Worm (Caenorhabditis elegans) whole organism, L1 larva: ENCODE measurements around the gene msd-4.
A peak's percentile ranks its signal among the peaks of the same experiment; 100 is the strongest.

Source experiments
- C04F5.9 ChIP-seq: sonication (generic microtip); optimal IDR thresholded peaks from 2 replicates; lab custom pipeline; 2016; ENCODE audit warnings: missing genetic modification characterization, missing compliant biosample characterization
- F16B12.6 ChIP-seq: fragments of 150-350 bp; optimal IDR thresholded peaks from 2 replicates; lab custom pipeline; 2014; ENCODE audit warnings: missing biosample characterization, missing genetic modification characterization
- Y116A8C.19 ChIP-seq: sonication (generic microtip); optimal IDR thresholded peaks from 2 replicates; lab custom pipeline; 2016; ENCODE audit warnings: missing compliant biosample characterization, missing genetic modification characterization, borderline replicate concordance
- alr-1 ChIP-seq: fragments of 200-800 bp; sonication (Bioruptor generic); optimal IDR thresholded peaks from 2 replicates; lab custom pipeline; 2018; ENCODE audit warnings: borderline replicate concordance, mild to moderate bottlenecking, missing genetic modification characterization, missing compliant biosample characterization
- aly-2 ChIP-seq: fragments of 150-350 bp; optimal IDR thresholded peaks from 2 replicates; lab custom pipeline; 2014; ENCODE audit warnings: missing biosample characterization, missing genetic modification characterization
- ama-1 ChIP-seq: fragments of 150-350 bp; optimal IDR thresholded peaks from 2 replicates; lab custom pipeline; 2014
- blmp-1 ChIP-seq: fragments of 150-350 bp; optimal IDR thresholded peaks from 2 replicates; lab custom pipeline; 2014; ENCODE audit warnings: missing biosample characterization, missing genetic modification characterization
- ceh-63 ChIP-seq: fragments of 200-800 bp; sonication (Bioruptor generic); optimal IDR thresholded peaks from 2 replicates; lab custom pipeline; 2018; ENCODE audit warnings: mild to moderate bottlenecking, missing genetic modification characterization, missing compliant biosample characterization
- ceh-8 ChIP-seq: fragments of 200-800 bp; sonication (Bioruptor generic); optimal IDR thresholded peaks from 2 replicates; lab custom pipeline; 2018; ENCODE audit warnings: mild to moderate bottlenecking, missing genetic modification characterization, moderate library complexity, missing compliant biosample characterization
- ceh-82 ChIP-seq, 3 experiments: fragments of 150-350 bp in 1 of 3; sonication (generic microtip) in 2 of 3; optimal IDR thresholded peaks; 2 replicates each; lab custom pipeline; 2014 to 2017; ENCODE audit warnings: missing biosample characterization in 3 of 3, missing genetic modification characterization in 3 of 3
- ceh-88 ChIP-seq: fragments of 200-800 bp; sonication (Bioruptor generic); IDR thresholded peaks from 2 replicates; pipeline ENCODE4 v1.3.6; 2022; ENCODE audit warnings: missing genetic modification characterization, missing compliant biosample characterization
- ceh-90 ChIP-seq: sonication (generic microtip); optimal IDR thresholded peaks from 2 replicates; lab custom pipeline; 2016; ENCODE audit warnings: missing genetic modification characterization, missing compliant biosample characterization
- ces-1 ChIP-seq: fragments of 150-350 bp; optimal IDR thresholded peaks from 2 replicates; lab custom pipeline; 2014; ENCODE audit warnings: missing biosample characterization, missing genetic modification reagents, missing genetic modification characterization
- dpl-1 ChIP-seq, 3 experiments: fragments of 150-350 bp in 2 of 3; sonication (generic microtip) in 1 of 3; optimal IDR thresholded peaks; 2 replicates each; lab custom pipeline; 2014 to 2017; ENCODE audit warnings: missing biosample characterization in 3 of 3, missing genetic modification characterization in 3 of 3, missing genetic modification reagents in 3 of 3
- dsc-1 ChIP-seq: sonication (generic microtip); optimal IDR thresholded peaks from 2 replicates; lab custom pipeline; 2016; ENCODE audit warnings: mild to moderate bottlenecking, missing genetic modification characterization, missing compliant biosample characterization
- efl-1 ChIP-seq, 4 experiments: fragments of 150-350 bp; optimal IDR thresholded peaks in 3 of 4; peaks in 1 of 4; 1 replicate in 1 of 4; 2 replicates in 3 of 4; lab custom pipeline; 2014; ENCODE audit warnings: missing biosample characterization in 2 of 4, missing genetic modification characterization in 2 of 4, missing genetic modification reagents in 2 of 4
- egl-13 ChIP-seq: sonication (generic microtip); optimal IDR thresholded peaks from 2 replicates; lab custom pipeline; 2016; ENCODE audit warnings: missing genotype, missing genetic modification reagents, missing genetic modification characterization, missing compliant biosample characterization
- elt-2 ChIP-seq: sonication (generic microtip); optimal IDR thresholded peaks from 2 replicates; lab custom pipeline; 2016; ENCODE audit warnings: missing genetic modification characterization, mild to moderate bottlenecking, inconsistent platforms, missing compliant biosample characterization, missing genetic modification reagents
- ets-5 ChIP-seq: fragments of 200-800 bp; sonication (Bioruptor generic); IDR thresholded peaks from 2 replicates; pipeline ENCODE4 v1.3.6; 2022; ENCODE audit warnings: missing genetic modification characterization, missing compliant biosample characterization
- fkh-10 ChIP-seq: sonication (generic microtip); optimal IDR thresholded peaks from 2 replicates; lab custom pipeline; 2017; ENCODE audit warnings: missing biosample characterization, missing genetic modification reagents, missing genetic modification characterization
- fkh-4 ChIP-seq: sonication (generic microtip); optimal IDR thresholded peaks from 2 replicates; lab custom pipeline; 2016; ENCODE audit warnings: missing compliant biosample characterization, missing genetic modification characterization, borderline replicate concordance
- fkh-8 ChIP-seq: sonication (generic microtip); optimal IDR thresholded peaks from 2 replicates; lab custom pipeline; 2016; ENCODE audit warnings: mild to moderate bottlenecking, missing genetic modification characterization, missing compliant biosample characterization
- hlh-17 ChIP-seq: fragments of 200-800 bp; sonication (Bioruptor generic); optimal IDR thresholded peaks from 2 replicates; lab custom pipeline; 2018; ENCODE audit warnings: missing genetic modification characterization, mild to moderate bottlenecking, missing compliant biosample characterization, moderate library complexity, borderline replicate concordance
- hlh-4 ChIP-seq: sonication (generic microtip); optimal IDR thresholded peaks from 2 replicates; lab custom pipeline; 2016; ENCODE audit warnings: mild to moderate bottlenecking, missing genetic modification characterization, missing compliant biosample characterization
- hpl-2 ChIP-seq: fragments of 150-350 bp; optimal IDR thresholded peaks from 2 replicates; lab custom pipeline; 2014; ENCODE audit warnings: missing biosample characterization, missing genetic modification reagents, missing genetic modification characterization
- jun-1 ChIP-seq: fragments of 150-350 bp; optimal IDR thresholded peaks from 2 replicates; lab custom pipeline; 2014; ENCODE audit warnings: missing biosample characterization, missing genetic modification reagents, missing genetic modification characterization
- lin-13 ChIP-seq: fragments of 150-350 bp; optimal IDR thresholded peaks from 2 replicates; lab custom pipeline; 2014; ENCODE audit warnings: missing biosample characterization, missing genetic modification reagents, missing genetic modification characterization
- lin-14 ChIP-seq: fragments of 200-800 bp; sonication (Bioruptor generic); optimal IDR thresholded peaks from 2 replicates; lab custom pipeline; 2018; ENCODE audit warnings: mild to moderate bottlenecking, missing genetic modification characterization, moderate library complexity, missing compliant biosample characterization
- lin-15B ChIP-seq: fragments of 150-350 bp; sonication (generic microtip); optimal IDR thresholded peaks from 3 replicates; lab custom pipeline; 2014; ENCODE audit warnings: missing biosample characterization, missing genetic modification characterization
- lir-3 ChIP-seq: sonication (generic microtip); optimal IDR thresholded peaks from 2 replicates; lab custom pipeline; 2016; ENCODE audit warnings: mild to moderate bottlenecking, missing genetic modification characterization, moderate library complexity, missing compliant biosample characterization; ENCODE audit not compliant: poor library complexity
- lsy-2 ChIP-seq, 2 experiments: fragments of 150-350 bp; optimal IDR thresholded peaks; 2 replicates each; lab custom pipeline; 2014; ENCODE audit warnings: missing biosample characterization in 2 of 2, missing genetic modification characterization in 2 of 2
- mdl-1 ChIP-seq, 2 experiments: fragments of 150-350 bp; optimal IDR thresholded peaks; 2 replicates each; lab custom pipeline; 2014 to 2017; ENCODE audit warnings: missing biosample characterization in 2 of 2, missing genetic modification characterization in 2 of 2, inconsistent platforms in 1 of 2
- nhr-12 ChIP-seq: sonication (generic microtip); optimal IDR thresholded peaks from 2 replicates; lab custom pipeline; 2017; ENCODE audit warnings: missing biosample characterization, missing genetic modification characterization
- nhr-19 ChIP-seq: fragments of 200-800 bp; sonication (Bioruptor generic); conservative IDR thresholded peaks from 2 replicates; pipeline ENCODE4 v1.3.6; 2022; ENCODE audit warnings: missing genetic modification characterization, missing compliant biosample characterization
- nhr-28 ChIP-seq: fragments of 150-350 bp; optimal IDR thresholded peaks from 2 replicates; lab custom pipeline; 2014; ENCODE audit warnings: missing biosample characterization, missing genetic modification characterization
- nhr-47 ChIP-seq: sonication (generic microtip); optimal IDR thresholded peaks from 2 replicates; lab custom pipeline; 2016; ENCODE audit warnings: mild to moderate bottlenecking, missing genetic modification characterization, moderate library complexity, missing compliant biosample characterization
- nhr-71 ChIP-seq: sonication (generic microtip); optimal IDR thresholded peaks from 2 replicates; lab custom pipeline; 2016; ENCODE audit warnings: mild to moderate bottlenecking, missing genetic modification characterization, moderate library complexity, missing compliant biosample characterization
- nhr-76 ChIP-seq: sonication (generic microtip); optimal IDR thresholded peaks from 2 replicates; lab custom pipeline; 2017; ENCODE audit warnings: missing biosample characterization, missing genetic modification characterization
- nhr-77 ChIP-seq: fragments of 150-350 bp; optimal IDR thresholded peaks from 2 replicates; lab custom pipeline; 2014; ENCODE audit warnings: missing biosample characterization, missing genetic modification characterization
- pag-3 ChIP-seq: sonication (generic microtip); optimal IDR thresholded peaks from 2 replicates; lab custom pipeline; 2017; ENCODE audit warnings: missing genetic modification characterization, mild to moderate bottlenecking, missing compliant biosample characterization, antibody characterized with exemption, borderline replicate concordance; ENCODE audit not compliant: insufficient read depth
- pqm-1 ChIP-seq: sonication (generic microtip); optimal IDR thresholded peaks from 3 replicates; lab custom pipeline; 2017; ENCODE audit warnings: missing biosample characterization, missing genetic modification characterization
- snpc-4 ChIP-seq: fragments of 150-350 bp; optimal IDR thresholded peaks from 2 replicates; lab custom pipeline; 2014; ENCODE audit warnings: missing biosample characterization, missing genetic modification characterization
- sup-37 ChIP-seq: fragments of 200-800 bp; sonication (Bioruptor generic); optimal IDR thresholded peaks from 2 replicates; lab custom pipeline; 2018; ENCODE audit warnings: mild to moderate bottlenecking, missing genetic modification characterization, missing compliant biosample characterization
- tlp-1 ChIP-seq: fragments of 150-350 bp; optimal IDR thresholded peaks from 2 replicates; lab custom pipeline; 2014; ENCODE audit warnings: missing biosample characterization, missing genetic modification characterization
- unc-130 ChIP-seq: fragments of 150-350 bp; optimal IDR thresholded peaks from 2 replicates; lab custom pipeline; 2017; ENCODE audit warnings: missing biosample characterization, missing genetic modification characterization, inconsistent platforms
- unc-30 ChIP-seq: sonication (generic microtip); optimal IDR thresholded peaks from 2 replicates; lab custom pipeline; 2017; ENCODE audit warnings: missing biosample characterization, missing genetic modification characterization
- unc-62 ChIP-seq: fragments of 150-350 bp; optimal IDR thresholded peaks from 2 replicates; lab custom pipeline; 2014; ENCODE audit warnings: missing biosample characterization, missing genetic modification reagents, missing genetic modification characterization
- unc-86 ChIP-seq: sonication (generic microtip); optimal IDR thresholded peaks from 2 replicates; lab custom pipeline; 2016; ENCODE audit warnings: missing genetic modification characterization, missing compliant biosample characterization
- unc-98 ChIP-seq: fragments of 200-800 bp; sonication (Bioruptor generic); IDR thresholded peaks from 2 replicates; pipeline ENCODE4 v1.3.6; 2022; ENCODE audit warnings: missing genetic modification characterization, missing compliant biosample characterization
- vab-15 ChIP-seq: sonication (generic microtip); optimal IDR thresholded peaks from 2 replicates; lab custom pipeline; 2017; ENCODE audit warnings: missing genotype, mild to moderate bottlenecking, missing genetic modification characterization, missing compliant biosample characterization
- xbp-1 ChIP-seq: sonication (generic microtip); optimal IDR thresholded peaks from 2 replicates; lab custom pipeline; 2016; ENCODE audit warnings: missing genetic modification characterization, missing compliant biosample characterization
- ztf-11 ChIP-seq, 2 experiments: sonication (generic microtip); optimal IDR thresholded peaks; 2 replicates each; lab custom pipeline; 2016 to 2017; ENCODE audit warnings: missing genetic modification characterization in 2 of 2, missing biosample characterization in 1 of 2, missing compliant biosample characterization in 1 of 2
- ztf-4 ChIP-seq: fragments of 150-350 bp; optimal IDR thresholded peaks from 2 replicates; lab custom pipeline; 2014; ENCODE audit warnings: missing biosample characterization, missing genetic modification characterization

The msd-4 gene

DNA sequence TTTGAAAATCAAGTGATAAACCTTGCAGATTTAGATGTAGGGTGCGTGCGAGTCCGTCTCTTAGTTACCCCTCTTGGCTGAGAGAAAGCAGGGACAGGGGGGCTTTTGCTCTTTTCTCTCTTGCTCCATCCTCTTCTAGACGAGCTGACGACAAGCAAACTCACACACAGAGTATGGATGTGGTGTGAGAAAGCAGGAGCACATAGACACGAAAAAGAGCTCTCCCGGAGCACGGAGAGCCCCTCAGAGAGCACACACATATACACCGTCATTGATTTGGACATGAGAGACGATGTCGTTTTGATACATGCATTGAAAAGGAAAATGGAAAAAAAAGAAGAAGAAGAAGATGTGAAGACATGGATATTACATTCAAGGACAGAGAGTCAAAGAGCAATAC is 7.1 kb upstream of the msd-4 start:
- TF ChIP-seq egl-13 (tag; lab: Kevin White, UChicago): peak; percentile 47
- no peak for TF ChIP-seq ztf-4 (tag; lab: Kevin White, UChicago)
- TF ChIP-seq pqm-1 (tag; lab: Kevin White, UChicago): no peak
- TF ChIP-seq Y116A8C.19 (tag; lab: Kevin White, UChicago): no peak
- TF ChIP-seq lir-3 (tag; lab: Kevin White, UChicago): no peak
- TF ChIP-seq nhr-71 (tag; lab: Kevin White, UChicago): no peak
- no peak for TF ChIP-seq ztf-11 (tag; optimal IDR thresholded peaks at IDR 0.05; lab: Kevin White, UChicago)
- TF ChIP-seq C04F5.9 (tag; lab: Kevin White, UChicago): no peak
- peak in 1 of 2 experiments; percentile 7 for TF ChIP-seq lsy-2 (tag; optimal IDR thresholded peaks at IDR 0.05; lab: Kevin White, UChicago)
- TF ChIP-seq unc-130 (tag; lab: Kevin White, UChicago): no peak
- no peak for TF ChIP-seq fkh-4
- TF ChIP-seq lin-14 (GFP tag; lab: Kevin White, UChicago): peak; percentile 61
- TF ChIP-seq unc-98: no peak
- TF ChIP-seq hlh-4: no peak
- no peak for TF ChIP-seq unc-62
- TF ChIP-seq hpl-2 (GFP tag; lab: Kevin White, UChicago): no peak
- TF ChIP-seq ceh-82 (tag; optimal IDR thresholded peaks at IDR 0.05; lab: Kevin White, UChicago): peak in 2 of 3 experiments; percentile 3 to 6
- TF ChIP-seq efl-1 (optimal IDR thresholded peaks at IDR 0.05; lab: Kevin White, UChicago): peak; percentile 2 to 34
- peak in 1 of 2 experiments; percentile 62 for TF ChIP-seq efl-1 (GFP tag; optimal IDR thresholded peaks at IDR 0.05 in 1 of 2; lab: Kevin White, UChicago)
- no peak for TF ChIP-seq ces-1
- TF ChIP-seq ceh-63: no peak
- TF ChIP-seq ama-1 (lab: Kevin White, UChicago): no peak
- peak; percentile 77 for TF ChIP-seq fkh-8 (tag; lab: Kevin White, UChicago)
- no peak for TF ChIP-seq snpc-4 (tag; lab: Kevin White, UChicago)
- TF ChIP-seq unc-30 (tag; lab: Kevin White, UChicago): no peak
- TF ChIP-seq ceh-8 (GFP tag; lab: Kevin White, UChicago): no peak
- peak; percentile 42 for TF ChIP-seq fkh-10
- no peak for TF ChIP-seq nhr-76 (tag; lab: Kevin White, UChicago)
- TF ChIP-seq nhr-47 (tag; lab: Kevin White, UChicago): peak; percentile 3
- no peak for TF ChIP-seq blmp-1 (tag; lab: Kevin White, UChicago)
- TF ChIP-seq nhr-77 (tag; lab: Kevin White, UChicago): no peak
- no peak for TF ChIP-seq lin-13 (GFP tag; lab: Kevin White, UChicago)
- TF ChIP-seq sup-37: no peak
- TF ChIP-seq aly-2: no peak
- TF ChIP-seq nhr-28: no peak
- no peak for TF ChIP-seq elt-2 (tag; lab: Kevin White, UChicago)
- no peak for TF ChIP-seq lin-15B (tag; lab: Kevin White, UChicago)
- no peak for TF ChIP-seq jun-1 (tag; lab: Kevin White, UChicago)
- TF ChIP-seq vab-15: no peak
- no peak for TF ChIP-seq pag-3 (tag; lab: Kevin White, UChicago)
- TF ChIP-seq hlh-17: no peak
- TF ChIP-seq nhr-12 (tag; lab: Kevin White, UChicago): no peak
- TF ChIP-seq unc-86 (tag; lab: Kevin White, UChicago): peak; percentile 50
- no peak for TF ChIP-seq alr-1 (tag; lab: Kevin White, UChicago)
- no peak for TF ChIP-seq tlp-1 (tag; lab: Kevin White, UChicago)
- peak; percentile 56 for TF ChIP-seq dsc-1 (tag; lab: Kevin White, UChicago)
- TF ChIP-seq dpl-1 (GFP tag; optimal IDR thresholded peaks at IDR 0.05; lab: Kevin White, UChicago): peak in 1 of 3 experiments; percentile 40
- no peak for TF ChIP-seq ets-5 (GFP tag; lab: Robert Waterston, UW)
- TF ChIP-seq F16B12.6: no peak
- TF ChIP-seq xbp-1 (tag; lab: Kevin White, UChicago): no peak
- TF ChIP-seq ceh-90 (tag; lab: Kevin White, UChicago): no peak
- TF ChIP-seq mdl-1 (tag; optimal IDR thresholded peaks at IDR 0.05; lab: Kevin White, UChicago): no peak
- TF ChIP-seq ceh-88 (GFP tag; lab: Robert Waterston, UW): no peak
- TF ChIP-seq nhr-19 (GFP tag; lab: Robert Waterston, UW): no peak
